Worm (Caenorhabditis elegans) whole organism, L4/young adult: ENCODE measurements around the gene nspc-15.
A peak's percentile ranks its signal among the peaks of the same experiment; 100 is the strongest.

Experiments
- W03F9.2 ChIP-seq: fragments of 150-350 bp; optimal IDR thresholded peaks from 2 replicates; lab custom pipeline; 2014; ENCODE audit warnings: missing biosample characterization, missing genetic modification characterization
- dao-5 ChIP-seq: sonication (generic microtip); optimal IDR thresholded peaks from 2 replicates; lab custom pipeline; 2016; ENCODE audit warnings: missing genotype, missing genetic modification characterization, moderate library complexity, missing compliant biosample characterization
- him-1 ChIP-seq: sonication (generic microtip); optimal IDR thresholded peaks from 2 replicates; lab custom pipeline; 2016; ENCODE audit warnings: missing genotype, missing genetic modification reagents, missing genetic modification characterization, missing compliant biosample characterization

The nspc-15 gene

DNA sequence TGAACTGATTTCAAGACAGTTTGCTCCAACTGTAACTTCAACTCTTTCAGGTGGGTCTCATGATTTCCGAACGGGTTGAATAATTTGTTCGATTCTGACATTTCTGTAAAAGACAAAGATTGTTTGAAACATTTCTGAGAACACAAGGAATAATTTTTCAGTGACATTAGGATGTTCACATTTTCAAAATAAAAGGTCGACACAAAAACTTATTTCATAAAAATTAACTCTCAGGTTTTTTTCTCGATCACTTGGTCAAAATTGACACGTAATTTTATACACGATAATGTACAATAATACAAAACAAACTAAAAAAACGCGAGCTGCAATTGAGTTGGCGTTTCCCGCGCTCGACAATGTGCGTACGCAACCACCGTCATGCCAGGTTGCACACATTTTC lies 10.8 kb downstream of the nspc-15 start, which contains the start of gene rif-1.2:
rif-1.2 (minus strand) TSS at position 101 of the 400 bp plus-strand sequence.
- TF ChIP-seq dao-5 (tag; lab: Kevin White, UChicago), result no peak
- no peak for TF ChIP-seq him-1 (tag; lab: Kevin White, UChicago)
- no peak for TF ChIP-seq W03F9.2 (tag; lab: Kevin White, UChicago)

DNA sequence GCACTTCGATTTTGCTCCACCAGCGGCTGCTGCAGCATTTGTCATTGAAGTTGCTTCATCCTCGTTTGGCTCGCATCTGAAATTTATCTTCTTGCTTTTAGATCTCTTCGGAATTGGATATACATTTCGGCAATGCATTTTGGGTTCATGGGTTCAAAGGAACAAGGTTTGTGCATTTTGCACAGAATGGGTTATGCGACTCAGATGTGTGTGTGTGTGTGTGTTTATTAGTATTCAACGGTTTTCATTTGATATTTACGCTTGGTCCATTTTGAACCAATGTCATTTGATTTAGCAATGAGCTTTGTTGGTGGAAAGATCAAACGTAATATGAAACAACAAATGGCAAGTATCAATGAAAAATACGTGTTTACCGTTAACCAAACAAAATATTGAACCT lies 15.2 kb downstream of the nspc-15 start:
- TF ChIP-seq him-1 (tag; lab: Kevin White, UChicago) (no peak), dao-5 (tag; lab: Kevin White, UChicago) (no peak), W03F9.2 (tag; lab: Kevin White, UChicago) (no peak)

DNA sequence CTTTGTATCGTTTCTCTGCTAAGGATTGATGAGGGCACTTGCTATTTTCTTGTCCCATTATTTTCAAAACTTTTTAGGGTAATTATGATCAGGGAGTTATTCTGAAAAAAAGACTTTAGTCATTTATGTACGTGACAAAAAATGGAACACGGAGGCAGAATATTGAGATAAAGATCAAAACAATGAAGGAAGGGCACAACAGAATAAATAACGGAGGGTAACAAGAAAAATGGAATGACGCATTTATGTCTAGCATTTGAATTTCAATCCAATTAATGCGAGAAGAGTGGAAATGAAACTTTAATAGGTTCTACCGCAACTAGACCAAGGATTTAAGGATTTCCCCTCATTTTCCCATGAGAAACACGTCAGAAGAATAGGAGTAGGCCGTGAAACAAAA lies 17.7 kb downstream of the nspc-15 start, which contains the start of gene glb-13:
glb-13 (minus strand) TSS at position 101 of the 400 bp plus-strand sequence.
- TF ChIP-seq W03F9.2 (tag; lab: Kevin White, UChicago) (no peak), dao-5 (tag; lab: Kevin White, UChicago) (no peak), him-1 (tag; lab: Kevin White, UChicago) (no peak)

DNA sequence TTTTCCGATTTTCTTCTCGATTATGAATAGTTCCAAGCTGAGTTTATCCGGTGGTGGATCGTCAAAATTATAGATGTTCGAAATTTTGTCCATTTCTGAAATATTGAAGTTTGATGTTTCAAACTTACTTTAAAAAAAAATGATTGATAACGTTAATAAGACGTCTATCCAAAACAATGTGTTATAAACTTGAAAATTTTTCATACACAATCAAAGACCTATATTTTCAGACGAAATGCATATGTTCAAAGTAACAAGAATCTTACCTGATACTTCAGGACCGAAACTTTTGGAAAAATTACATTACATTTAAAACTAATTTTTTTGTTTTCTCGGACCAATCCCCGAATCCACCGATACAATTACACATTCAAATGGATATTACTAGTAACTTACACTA lies 30.8 kb downstream of the nspc-15 start, which contains the start of gene nekl-3:
nekl-3 (minus strand) TSS at position 101 of the 400 bp plus-strand sequence.
- no peak for TF ChIP-seq him-1 (tag; lab: Kevin White, UChicago)
- no peak for TF ChIP-seq W03F9.2 (tag; lab: Kevin White, UChicago)
- TF ChIP-seq dao-5 (tag; lab: Kevin White, UChicago), result no peak

DNA sequence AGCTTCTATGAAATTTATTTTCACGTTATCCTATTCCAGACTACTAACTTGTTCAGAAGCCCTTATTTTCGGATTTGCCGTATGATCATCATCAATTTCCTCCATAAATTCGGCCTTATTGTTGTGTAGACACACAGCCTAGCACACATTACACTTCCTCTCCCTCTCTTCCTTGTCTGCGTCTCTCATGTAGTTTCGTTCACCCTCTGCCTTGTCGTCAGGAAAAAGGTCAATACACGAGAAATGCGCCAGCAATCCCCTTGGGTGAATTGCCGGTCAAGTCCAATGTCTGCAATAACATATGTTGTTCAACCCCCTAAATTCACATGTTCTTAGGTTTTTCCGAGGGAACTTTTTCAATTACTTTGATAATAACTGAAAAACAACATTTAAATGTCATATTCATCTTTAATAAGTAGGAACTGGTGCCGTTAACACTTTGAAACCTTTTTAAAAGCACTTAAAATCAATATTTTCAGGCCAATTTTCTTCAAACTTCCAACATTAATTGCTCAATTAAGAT lies 33.3 kb downstream of the nspc-15 start, which contains the start of gene F17E5.2:
F17E5.2 (plus strand) TSS at position 473 of the 523 bp plus-strand sequence.
- TF ChIP-seq W03F9.2 (tag; lab: Kevin White, UChicago), result peak; percentile 91
- TF ChIP-seq him-1 (tag; lab: Kevin White, UChicago), result peak; percentile 75
- no peak for TF ChIP-seq dao-5 (tag; lab: Kevin White, UChicago)

DNA sequence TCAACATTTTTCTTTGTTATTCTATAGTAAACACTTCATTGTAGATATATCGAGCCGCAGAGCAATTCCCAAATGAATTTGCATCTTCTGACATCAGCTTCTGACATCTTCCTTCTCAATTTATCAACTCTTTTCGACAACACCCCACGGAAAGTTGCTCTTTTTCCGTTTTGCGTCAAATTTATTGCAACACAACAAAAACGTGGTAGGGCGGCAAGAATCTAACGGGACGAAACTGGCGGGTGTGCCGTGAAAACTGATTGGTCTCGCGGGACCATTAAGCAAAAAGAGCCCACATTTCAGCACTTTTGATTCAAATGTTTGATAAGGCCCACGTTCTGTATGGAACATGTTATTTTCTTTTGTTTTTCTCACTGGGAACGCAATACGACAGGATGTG lies 44.2 kb downstream of the nspc-15 start:
- TF ChIP-seq W03F9.2 (tag; lab: Kevin White, UChicago) (no peak), dao-5 (tag; lab: Kevin White, UChicago) (no peak)

DNA sequence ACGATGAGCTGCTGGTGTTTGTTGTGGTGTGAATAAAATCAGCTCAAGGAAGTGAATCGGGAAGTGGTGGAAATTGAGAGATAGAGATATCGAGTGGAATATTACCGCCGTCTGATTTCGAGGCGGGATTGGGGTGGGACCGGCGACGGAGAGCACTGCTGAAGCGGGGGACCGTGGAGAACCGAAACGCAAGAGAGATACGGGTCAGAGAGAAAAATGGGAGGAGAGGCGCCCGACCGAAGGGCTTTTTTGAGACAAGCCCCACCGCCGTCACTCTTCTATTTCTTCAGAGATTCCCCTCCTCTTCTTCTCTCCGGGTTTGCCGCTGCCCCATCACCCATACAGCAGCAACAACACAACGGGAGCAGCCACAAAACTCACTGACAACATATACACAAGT lies 45.5 kb downstream of the nspc-15 start:
- TF ChIP-seq him-1 (tag; lab: Kevin White, UChicago), result no peak
- no peak for TF ChIP-seq W03F9.2 (tag; lab: Kevin White, UChicago)

DNA sequence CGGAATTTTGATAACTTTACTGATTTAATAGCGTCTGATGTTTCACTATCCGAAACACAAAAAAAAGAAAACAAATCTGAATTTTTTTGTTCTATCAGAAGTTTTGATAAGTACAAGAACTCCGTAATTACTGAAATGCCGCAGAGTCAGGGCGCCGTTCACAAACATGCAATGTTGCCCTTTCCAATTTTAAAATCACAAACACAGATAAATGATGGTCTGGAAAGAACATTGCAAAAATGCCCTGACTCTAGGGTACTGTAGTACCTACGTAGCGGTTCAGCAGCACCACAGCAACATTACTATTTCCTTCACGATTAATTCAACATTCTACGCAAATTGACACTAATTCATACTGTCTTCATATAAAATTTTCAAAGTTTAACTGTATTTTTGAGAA lies 46.0 kb downstream of the nspc-15 start:
- TF ChIP-seq him-1 (tag; lab: Kevin White, UChicago) (no peak), dao-5 (tag; lab: Kevin White, UChicago) (no peak), W03F9.2 (tag; lab: Kevin White, UChicago) (no peak)

DNA sequence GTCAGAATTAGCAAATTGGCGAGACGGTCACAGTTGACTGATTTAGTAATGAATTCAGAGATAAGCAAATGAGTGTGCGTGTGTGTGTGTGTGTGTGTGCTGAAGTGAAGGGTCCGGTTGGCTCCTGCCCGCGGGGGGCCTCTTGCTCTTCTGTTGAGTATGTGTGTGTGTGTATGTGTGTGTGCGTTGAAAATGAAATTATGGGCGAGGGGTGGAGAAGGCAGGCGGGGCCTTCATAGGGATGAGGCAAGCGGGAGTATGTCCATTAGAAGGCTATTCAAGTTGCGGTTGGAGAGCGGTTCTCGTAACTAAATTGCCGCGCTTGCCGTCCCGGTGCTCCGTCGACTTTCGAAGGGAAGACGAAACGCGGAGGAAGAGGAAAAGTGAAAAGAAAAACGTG lies 46.8 kb downstream of the nspc-15 start:
- TF ChIP-seq him-1 (tag; lab: Kevin White, UChicago) (no peak), W03F9.2 (tag; lab: Kevin White, UChicago) (no peak), dao-5 (tag; lab: Kevin White, UChicago) (no peak)
